Fruit fly (Drosophila melanogaster): ENCODE results near the gene CG46387.

Gene CG46387

DNA sequence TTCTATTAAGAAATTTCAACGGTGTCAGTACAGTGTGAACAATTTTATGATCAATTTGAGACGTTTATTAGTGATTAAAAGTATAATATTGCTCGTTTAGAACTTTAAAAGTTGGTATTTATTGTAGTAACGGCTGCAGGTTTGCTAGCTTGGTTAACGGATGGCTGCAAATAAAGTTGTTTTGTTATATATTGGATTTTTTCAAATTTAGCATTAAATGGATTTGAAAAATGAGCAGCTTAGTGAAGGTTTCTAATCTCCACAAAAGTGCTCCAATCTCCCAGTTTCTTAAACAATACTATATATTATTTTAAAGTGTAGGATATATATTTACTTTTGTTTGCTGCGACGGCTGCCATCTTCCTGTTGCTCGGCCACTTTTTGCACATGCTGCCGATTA, 26.4 kb upstream of the CG46387 start:
- TF ChIP-seq CTCF (optimal IDR thresholded peaks at IDR 0.05) = no peak
- no peak for TF ChIP-seq CG8478 (optimal IDR thresholded peaks at IDR 0.05)

DNA sequence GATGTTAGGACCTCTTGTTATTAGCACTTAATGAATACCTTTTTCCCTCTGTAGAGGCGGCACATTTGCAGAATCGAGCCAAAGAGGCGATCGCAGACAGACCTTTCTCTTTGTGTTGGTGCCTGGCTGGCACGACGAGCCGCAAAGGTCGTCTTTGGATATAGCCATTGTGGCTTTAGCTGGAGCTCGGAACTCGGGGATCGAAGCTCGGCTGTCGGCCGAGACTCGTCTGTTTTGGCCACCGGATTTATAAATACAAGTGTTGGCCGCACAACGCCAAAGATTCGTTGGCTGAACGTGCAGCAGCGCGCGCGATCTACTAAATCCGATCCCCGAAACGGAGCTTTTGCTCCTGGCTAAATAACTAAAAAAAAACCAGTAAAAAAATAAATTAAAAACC, 19.7 kb upstream of the CG46387 start, which contains the start of gene CG34382:
Gene CG34382, plus strand, starts transcription at position 301 of the 400 bp plus-strand sequence.
- TF ChIP-seq CG8478 (optimal IDR thresholded peaks at IDR 0.05) (no peak), CTCF (optimal IDR thresholded peaks at IDR 0.05) (no peak)

DNA sequence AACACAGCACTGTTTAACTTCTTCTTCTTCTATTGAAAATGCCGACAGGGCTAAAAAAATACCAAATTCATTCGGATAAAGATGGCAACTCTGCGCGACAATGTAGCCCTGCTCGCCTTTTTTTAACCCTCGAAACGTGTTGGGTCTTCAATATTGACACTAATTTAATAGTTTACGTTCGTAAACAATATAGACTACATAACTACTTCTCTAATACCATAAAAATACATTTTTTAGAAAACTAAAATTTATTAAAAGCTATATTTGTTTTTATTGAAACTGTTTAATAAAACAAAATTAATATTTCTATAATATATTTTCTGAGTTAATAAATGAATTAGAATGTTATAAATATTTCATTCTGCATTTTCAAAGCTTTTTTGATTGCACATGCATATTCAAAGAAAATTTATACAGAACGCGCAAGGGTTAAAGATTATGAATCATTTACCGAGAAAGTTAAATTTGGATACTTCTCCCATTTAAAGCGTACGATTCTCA, 9.7 kb upstream of the CG46387 start, which contains the start of the genes Taf2 and CalpB:
Gene Taf2, minus strand, starts transcription at position 54 of the 501 bp plus-strand sequence.
Gene CalpB, plus strand, starts transcription at position 133 of the 501 bp plus-strand sequence.
- TF ChIP-seq CG8478 (optimal IDR thresholded peaks at IDR 0.05) = no peak
- TF ChIP-seq CTCF (optimal IDR thresholded peaks at IDR 0.05) = peak in 1 of 2 experiments; percentile 30

DNA sequence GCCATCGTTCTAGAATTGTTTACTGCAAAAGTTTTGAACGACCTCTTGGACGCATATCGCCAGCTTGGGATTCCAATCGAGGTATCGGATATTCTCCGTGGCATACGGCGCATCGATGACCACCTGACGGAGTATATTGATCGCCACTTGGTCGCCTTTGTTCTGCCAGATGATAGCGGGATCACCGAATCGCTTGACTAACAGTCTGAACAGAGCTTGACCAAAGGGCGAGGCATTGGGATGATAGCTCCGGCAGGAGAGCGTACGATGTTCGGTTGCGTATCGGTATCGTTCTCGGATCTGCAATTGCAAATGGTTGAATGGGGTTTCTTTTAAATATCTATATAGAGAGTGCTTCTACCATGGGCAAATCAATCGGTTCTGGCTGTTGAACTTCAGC, 4.4 kb upstream of the CG46387 start:
- TF ChIP-seq CTCF (optimal IDR thresholded peaks at IDR 0.05) (no peak), CG8478 (optimal IDR thresholded peaks at IDR 0.05) (no peak)

DNA sequence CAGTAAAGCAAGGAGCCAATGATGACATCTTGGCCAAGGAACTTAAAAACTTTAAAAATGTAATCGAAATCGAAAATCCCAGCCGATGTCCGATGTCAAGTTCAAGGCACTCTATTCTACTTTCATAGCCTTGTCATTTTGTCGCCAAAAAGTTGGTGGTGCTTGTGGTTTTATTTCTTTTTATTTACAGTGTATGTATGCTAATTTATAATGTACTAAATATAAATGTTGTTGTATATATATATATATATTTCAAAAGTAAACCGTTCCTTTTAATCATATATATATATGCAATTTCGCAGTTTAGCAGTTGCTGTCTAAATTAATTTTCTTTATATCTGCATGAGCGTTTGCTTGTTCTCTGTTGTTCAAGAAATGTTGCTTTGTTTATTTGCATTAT, 3.8 kb upstream of the CG46387 start, which contains the start of the genes CG6709 and Hez:
Gene CG6709, minus strand, starts transcription at position 101 of the 400 bp plus-strand sequence.
Gene Hez, minus strand, starts transcription at position 101 of the 400 bp plus-strand sequence.
- TF ChIP-seq CTCF (optimal IDR thresholded peaks at IDR 0.05) (no peak), CG8478 (optimal IDR thresholded peaks at IDR 0.05) (no peak)

DNA sequence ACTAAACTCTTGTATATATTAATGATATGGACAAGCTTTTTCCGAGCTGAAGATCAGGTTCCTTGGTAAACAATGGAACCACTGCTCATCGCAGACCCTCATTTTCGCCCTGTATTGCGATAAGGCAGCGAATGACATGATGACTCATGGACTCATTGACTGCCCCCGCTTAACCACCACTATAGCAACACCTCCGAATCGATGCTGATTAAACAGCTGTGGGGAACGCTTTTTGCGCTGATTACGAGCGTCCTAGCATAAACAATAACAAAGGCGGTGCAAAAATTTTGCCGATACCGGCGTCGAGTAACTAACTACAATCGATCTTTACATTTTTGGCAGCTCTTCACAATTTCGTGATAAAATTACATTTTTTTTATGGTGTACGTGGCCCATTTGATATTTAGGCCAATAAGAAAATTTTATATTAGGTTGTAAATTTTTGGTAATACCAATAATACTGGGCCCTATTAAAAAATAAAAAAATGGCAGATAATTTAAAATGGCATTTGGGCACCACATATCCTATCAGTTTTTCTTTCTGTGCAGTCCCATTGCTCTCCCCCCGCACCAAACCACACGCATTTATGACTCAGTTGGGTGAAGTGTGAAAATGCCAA, 1.2 kb upstream of the CG46387 start:
- no peak for TF ChIP-seq CG8478 (optimal IDR thresholded peaks at IDR 0.05)
- TF ChIP-seq CTCF (optimal IDR thresholded peaks at IDR 0.05) = no peak

DNA sequence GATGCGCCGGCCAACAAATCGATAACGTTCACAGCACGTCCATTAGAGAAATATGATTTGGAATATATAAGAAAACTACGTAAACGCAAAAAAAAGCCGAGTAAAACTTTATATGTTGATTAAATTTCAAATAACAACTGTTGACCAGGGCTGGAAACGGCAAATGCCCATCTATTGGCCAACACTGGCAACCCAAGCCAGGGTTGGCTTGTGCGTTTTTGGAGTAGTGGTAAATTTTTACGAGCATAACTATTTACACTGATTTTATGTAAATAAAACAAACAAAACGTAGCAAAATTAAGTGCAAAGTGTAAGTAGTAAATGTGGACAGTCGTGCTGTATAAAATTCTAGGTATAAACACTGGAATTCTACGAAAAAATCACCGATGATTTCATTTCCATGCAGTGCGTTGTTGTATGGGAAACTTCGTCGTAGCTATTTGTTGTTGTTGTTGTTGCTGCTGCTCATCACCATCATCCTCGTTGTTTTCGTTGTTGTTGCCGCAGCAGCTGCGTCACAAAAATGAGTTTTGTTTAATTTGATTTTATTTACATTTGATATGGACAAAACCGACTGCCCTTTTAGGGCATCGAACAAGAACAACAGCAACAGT, 727 bp downstream of the CG46387 start, which contains the start of gene nudE:
Gene nudE, plus strand, starts transcription at position 196 of the 614 bp plus-strand sequence.
- TF ChIP-seq CTCF (optimal IDR thresholded peaks at IDR 0.05) = peak in 1 of 2 experiments; percentile 41
- TF ChIP-seq CG8478 (optimal IDR thresholded peaks at IDR 0.05) = no peak

DNA sequence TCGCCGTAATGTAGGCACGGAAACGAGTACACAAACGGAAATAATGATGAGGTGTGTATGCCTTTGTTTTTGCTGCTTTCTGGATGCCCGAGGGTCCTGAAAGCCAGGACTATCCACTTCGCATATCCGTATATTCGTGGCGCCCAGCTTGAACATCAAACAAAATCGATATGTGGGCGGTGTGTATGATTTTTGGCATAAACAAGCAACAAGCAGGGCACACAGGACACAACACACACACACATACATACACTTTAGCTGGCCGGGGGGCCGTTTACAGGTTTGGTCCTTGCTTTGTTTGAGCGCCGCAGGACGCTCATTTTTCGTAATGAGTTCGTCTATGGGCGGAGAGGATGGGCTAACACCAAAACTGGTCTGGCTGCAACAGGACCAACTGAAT, 6.6 kb downstream of the CG46387 start:
- no peak for TF ChIP-seq CTCF (optimal IDR thresholded peaks at IDR 0.05)
- TF ChIP-seq CG8478 (optimal IDR thresholded peaks at IDR 0.05) = no peak

DNA sequence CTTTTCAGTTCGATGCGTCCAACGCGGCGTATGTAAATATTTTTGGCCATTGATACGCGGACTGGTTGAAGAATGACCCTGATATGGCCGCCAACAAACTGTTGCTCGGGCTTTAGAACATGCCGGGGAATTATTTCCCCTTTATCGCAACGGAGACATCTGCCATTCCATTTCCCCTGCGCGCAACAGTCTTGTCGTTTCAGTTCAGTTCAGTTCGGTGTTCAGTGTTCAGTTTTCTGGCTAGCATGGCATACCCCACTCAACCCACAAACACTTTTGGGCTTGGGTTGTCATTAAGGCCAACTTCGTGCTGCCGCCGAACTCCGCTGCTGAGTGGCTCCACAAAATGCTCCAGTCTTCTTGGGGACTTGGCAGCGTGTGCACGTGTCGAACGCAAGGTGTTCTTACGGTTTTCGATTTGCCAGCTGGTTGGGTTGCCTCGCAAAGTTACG, 9.3 kb downstream of the CG46387 start, which contains the start of gene bma:
Gene bma, plus strand, starts transcription at position 402 of the 452 bp plus-strand sequence.
- no peak for TF ChIP-seq CG8478 (optimal IDR thresholded peaks at IDR 0.05)

DNA sequence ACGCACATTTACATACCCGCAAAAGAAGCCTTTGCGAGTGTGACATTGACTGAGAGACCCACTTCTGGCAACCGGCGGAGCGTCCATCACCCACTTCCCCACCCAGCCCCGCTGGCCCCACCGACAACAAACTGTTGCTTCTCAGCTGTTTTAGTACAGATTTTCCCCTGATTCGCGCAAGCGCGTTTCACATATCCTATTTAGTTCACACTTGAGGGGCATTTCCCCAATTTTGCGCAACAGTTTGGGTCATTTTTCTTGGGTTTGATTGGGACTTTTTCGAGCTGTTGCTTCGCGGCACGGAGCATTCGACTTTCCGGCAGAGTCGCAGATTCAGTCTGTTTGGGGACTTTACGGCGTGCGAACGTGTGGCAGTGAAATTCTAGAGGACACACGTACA, 28.7 kb downstream of the CG46387 start:
- TF ChIP-seq CG8478 (optimal IDR thresholded peaks at IDR 0.05) = no peak
- no peak for TF ChIP-seq CTCF (optimal IDR thresholded peaks at IDR 0.05)

All from S2 (cell line).